Fruit fly (Drosophila melanogaster): Measurements from ENCODE around the gene Pmm2.

Gene Pmm2

dm6 chr3L:12490418-12491035 lies 43.9 kb upstream of the Pmm2 start, which contains the start of gene CG10660 (continued):
- peak; percentile 66 for TF ChIP-seq Eip93F (GFP tag; optimal IDR thresholded peaks at IDR 0.05)
- peak; percentile 90 for TF ChIP-seq CG8632 (GFP tag; optimal IDR thresholded peaks at IDR 0.05)
- peak; percentile 82 for TF ChIP-seq CG7368 (GFP tag; optimal IDR thresholded peaks at IDR 0.05)
- TF ChIP-seq Sox15 (GFP tag; optimal IDR thresholded peaks at IDR 0.05), result peak; percentile 80
- peak; percentile 72 for TF ChIP-seq CG3032 (tag; optimal IDR thresholded peaks at IDR 0.05)
- peak; percentile 78 for TF ChIP-seq dsx (GFP tag; optimal IDR thresholded peaks at IDR 0.05; ENCODE audit: poor library complexity, severe bottlenecking)
- peak; percentile 80 for TF ChIP-seq CG11902 (GFP tag; optimal IDR thresholded peaks at IDR 0.05)
- peak; percentile 95 for TF ChIP-seq esn (GFP tag; optimal IDR thresholded peaks at IDR 0.05)
- TF ChIP-seq CG11762 (GFP tag; optimal IDR thresholded peaks at IDR 0.05; ENCODE audit: insufficient read depth), result peak; percentile 87
- TF ChIP-seq CG16779 (tag; optimal IDR thresholded peaks at IDR 0.05), result peak; percentile 88
- TF ChIP-seq fd85E (GFP tag; optimal IDR thresholded peaks at IDR 0.05), result peak; percentile 66
- peak; percentile 93 for TF ChIP-seq achi (GFP tag; optimal IDR thresholded peaks at IDR 0.05)
- TF ChIP-seq CG31627 (GFP tag; optimal IDR thresholded peaks at IDR 0.05), result peak; percentile 88
- peak; percentile 97 for TF ChIP-seq CG6163 (GFP tag; IDR thresholded peaks at IDR 0.05)
- TF ChIP-seq fd59A (GFP tag; optimal IDR thresholded peaks at IDR 0.05), result peak; percentile 80
- TF ChIP-seq CG6854 (GFP tag; optimal IDR thresholded peaks at IDR 0.05), result peak; percentile 77
- TF ChIP-seq CG8319 (GFP tag; optimal IDR thresholded peaks at IDR 0.05), result peak; percentile 72

dm6 chr3L:12494273-12494672 lies 40.1 kb upstream of the Pmm2 start:
- 0 out of 3 replicates have a peak, but pooled peaks have one; percentile 18 for TF ChIP-seq CG6163 (GFP tag; IDR thresholded peaks at IDR 0.05)
- no peak for TF ChIP-seq Met (GFP tag; optimal IDR thresholded peaks at IDR 0.05)

- peak; percentile 86 for TF ChIP-seq CG6792 (GFP tag; optimal IDR thresholded peaks at IDR 0.05)
- TF ChIP-seq CG16779 (tag; optimal IDR thresholded peaks at IDR 0.05), result peak; percentile 72
- TF ChIP-seq fd85E (GFP tag; optimal IDR thresholded peaks at IDR 0.05), result peak; percentile 33
- peak; percentile 78 for TF ChIP-seq CG9139 (GFP tag; optimal IDR thresholded peaks at IDR 0.05)
- TF ChIP-seq Hr4 (GFP tag; optimal IDR thresholded peaks at IDR 0.05), result peak; percentile 91
- TF ChIP-seq Lpt (GFP tag; optimal IDR thresholded peaks at IDR 0.05), result peak; percentile 86
- peak; percentile 29 for TF ChIP-seq Gug (GFP tag; IDR thresholded peaks at IDR 0.05)
- TF ChIP-seq cyc (GFP tag; optimal IDR thresholded peaks at IDR 0.05), result peak; percentile 88
- TF ChIP-seq CG11902 (GFP tag; optimal IDR thresholded peaks at IDR 0.05), result peak; percentile 78
- peak; percentile 20 to 90 for TF ChIP-seq salr (GFP tag; optimal IDR thresholded peaks at IDR 0.05)
- peak; percentile 90 for TF ChIP-seq CG8119 (GFP tag; IDR thresholded peaks at IDR 0.05)
- TF ChIP-seq Blimp-1 (GFP tag; optimal IDR thresholded peaks at IDR 0.05), result peak; percentile 87
- peak; percentile 80 for TF ChIP-seq Ets96B (tag; optimal IDR thresholded peaks at IDR 0.05)
- TF ChIP-seq CG15336 (GFP tag; IDR thresholded peaks at IDR 0.05), result peak; percentile 87
- TF ChIP-seq CG8319 (GFP tag; optimal IDR thresholded peaks at IDR 0.05), result peak; percentile 68
- TF ChIP-seq dsx (GFP tag; optimal IDR thresholded peaks at IDR 0.05; ENCODE audit: poor library complexity, severe bottlenecking), result peak; percentile 80
- TF ChIP-seq CG3032 (tag; optimal IDR thresholded peaks at IDR 0.05), result peak; percentile 86
- TF ChIP-seq CG11762 (GFP tag; optimal IDR thresholded peaks at IDR 0.05; ENCODE audit: insufficient read depth), result peak; percentile 83
- peak; percentile 84 for TF ChIP-seq Hr39 (GFP tag; optimal IDR thresholded peaks at IDR 0.05)
- no peak for TF ChIP-seq fkh (GFP tag; optimal IDR thresholded peaks at IDR 0.05)
- TF ChIP-seq Met (GFP tag; optimal IDR thresholded peaks at IDR 0.05), result peak; percentile 93
- peak; percentile 60 for TF ChIP-seq CG1621 (tag; optimal IDR thresholded peaks at IDR 0.05)
- TF ChIP-seq CG10669 (GFP tag; optimal IDR thresholded peaks at IDR 0.05), result peak; percentile 81
- TF ChIP-seq vri (GFP tag; optimal IDR thresholded peaks at IDR 0.05), result peak; percentile 84
- TF ChIP-seq ss (GFP tag; optimal IDR thresholded peaks at IDR 0.05), result peak; percentile 84 to 87
- TF ChIP-seq CG31627 (GFP tag; optimal IDR thresholded peaks at IDR 0.05), result peak; percentile 90
- peak; percentile 92 for TF ChIP-seq CG6276 (GFP tag; optimal IDR thresholded peaks at IDR 0.05)
- peak; percentile 98 for TF ChIP-seq Eip78C (GFP tag)
- peak; percentile 74 for TF ChIP-seq eg (GFP tag; IDR thresholded peaks at IDR 0.05)
- peak; percentile 89 for TF ChIP-seq CG3919 (GFP tag; optimal IDR thresholded peaks at IDR 0.05)
- TF ChIP-seq Smox (GFP tag; optimal IDR thresholded peaks at IDR 0.05), result peak; percentile 92
- no peak for TF ChIP-seq Hr38 (GFP tag; optimal IDR thresholded peaks at IDR 0.05)
- peak; percentile 59 for TF ChIP-seq CG11294 (GFP tag; IDR thresholded peaks at IDR 0.05)
- peak; percentile 92 for TF ChIP-seq CG6808 (GFP tag; optimal IDR thresholded peaks at IDR 0.05)
- peak; percentile 84 for TF ChIP-seq CG34406 (GFP tag; optimal IDR thresholded peaks at IDR 0.05)
- TF ChIP-seq net (GFP tag; optimal IDR thresholded peaks at IDR 0.05), result peak; percentile 89
Measured at dm6 chr3L:12495312-12495725, 39.1 kb upstream of the Pmm2 start.

All from whole organism, prepupa.